Worm (Caenorhabditis elegans) whole organism, L2 larva: Measurements from ENCODE around the gene sex-1.

ENCODE experiments used
- C34F6.9 ChIP-seq: fragments of 150-350 bp; optimal IDR thresholded peaks from 2 replicates; lab custom pipeline; 2014; ENCODE audit warnings: missing biosample characterization, missing genetic modification characterization
- F13H6.1 ChIP-seq: sonication (generic microtip); optimal IDR thresholded peaks from 2 replicates; lab custom pipeline; 2016; ENCODE audit warnings: missing genetic modification characterization, missing compliant biosample characterization
- ZK546.5 ChIP-seq: sonication (generic microtip); optimal IDR thresholded peaks from 2 replicates; lab custom pipeline; 2017; ENCODE audit warnings: missing biosample characterization, missing genetic modification characterization
- alr-1 ChIP-seq: fragments of 150-350 bp; optimal IDR thresholded peaks from 2 replicates; lab custom pipeline; 2014; ENCODE audit warnings: missing biosample characterization, missing genetic modification characterization
- aly-2 ChIP-seq: fragments of 150-350 bp; optimal IDR thresholded peaks from 2 replicates; lab custom pipeline; 2014; ENCODE audit warnings: missing biosample characterization, missing genetic modification characterization
- ama-1 ChIP-seq: fragments of 150-350 bp; optimal IDR thresholded peaks from 2 replicates; lab custom pipeline; 2018; ENCODE audit warnings: inconsistent platforms
- ceh-16 ChIP-seq: fragments of 150-350 bp; optimal IDR thresholded peaks from 2 replicates; lab custom pipeline; 2014; ENCODE audit warnings: missing biosample characterization, missing genetic modification characterization
- crh-2 ChIP-seq: sonication (generic microtip); optimal IDR thresholded peaks from 2 replicates; lab custom pipeline; 2017; ENCODE audit warnings: missing biosample characterization, missing genetic modification characterization
- dmd-4 ChIP-seq: sonication (generic microtip); optimal IDR thresholded peaks from 2 replicates; lab custom pipeline; 2017; ENCODE audit warnings: missing biosample characterization, missing genetic modification characterization
- egl-27 ChIP-seq: sonication (generic microtip); optimal IDR thresholded peaks from 3 replicates; lab custom pipeline; 2017; ENCODE audit warnings: missing biosample characterization, missing genetic modification reagents, missing genetic modification characterization
- elt-3 ChIP-seq: sonication (generic microtip); optimal IDR thresholded peaks from 2 replicates; lab custom pipeline; 2017; ENCODE audit warnings: missing biosample characterization, missing genetic modification characterization
- fos-1 ChIP-seq: fragments of 150-350 bp; optimal IDR thresholded peaks from 2 replicates; lab custom pipeline; 2014; ENCODE audit warnings: missing biosample characterization, missing genetic modification characterization
- gmeb-1 ChIP-seq: fragments of 150-350 bp; optimal IDR thresholded peaks from 2 replicates; lab custom pipeline; 2014; ENCODE audit warnings: missing biosample characterization, missing genetic modification characterization
- lin-39 ChIP-seq: fragments of 150-350 bp; optimal IDR thresholded peaks from 2 replicates; lab custom pipeline; 2014; ENCODE audit warnings: missing biosample characterization, missing genetic modification reagents, missing genetic modification characterization
- lsy-2 ChIP-seq, 2 experiments: fragments of 150-350 bp in 1 of 2; sonication (generic microtip) in 1 of 2; optimal IDR thresholded peaks; 2 replicates each; lab custom pipeline; 2014 to 2017; ENCODE audit warnings: missing biosample characterization in 2 of 2, missing genetic modification characterization in 2 of 2
- mbf-1 ChIP-seq: sonication (generic microtip); optimal IDR thresholded peaks from 2 replicates; lab custom pipeline; 2017; ENCODE audit warnings: missing biosample characterization, missing genetic modification characterization
- nhr-10 ChIP-seq: sonication (generic microtip); optimal IDR thresholded peaks from 2 replicates; lab custom pipeline; 2017; ENCODE audit warnings: missing biosample characterization, missing genetic modification characterization
- nhr-11 ChIP-seq: fragments of 150-350 bp; optimal IDR thresholded peaks from 2 replicates; lab custom pipeline; 2014; ENCODE audit warnings: missing biosample characterization, missing genetic modification characterization
- nhr-12 ChIP-seq: fragments of 150-350 bp; optimal IDR thresholded peaks from 2 replicates; lab custom pipeline; 2014; ENCODE audit warnings: missing biosample characterization, missing genetic modification characterization
- nhr-129 ChIP-seq: fragments of 150-350 bp; optimal IDR thresholded peaks from 2 replicates; lab custom pipeline; 2014; ENCODE audit warnings: missing biosample characterization, missing genetic modification characterization
- nhr-21 ChIP-seq: fragments of 150-350 bp; optimal IDR thresholded peaks from 2 replicates; lab custom pipeline; 2014; ENCODE audit warnings: missing biosample characterization, missing genetic modification characterization
- nhr-23 ChIP-seq: fragments of 150-350 bp; optimal IDR thresholded peaks from 2 replicates; lab custom pipeline; 2014; ENCODE audit warnings: missing biosample characterization, missing genetic modification reagents, missing genetic modification characterization
- nhr-237 ChIP-seq: fragments of 150-350 bp; optimal IDR thresholded peaks from 2 replicates; lab custom pipeline; 2014; ENCODE audit warnings: missing biosample characterization, missing genetic modification characterization
- nhr-25 ChIP-seq: fragments of 150-350 bp; sonication (generic microtip); optimal IDR thresholded peaks from 3 replicates; lab custom pipeline; 2014; ENCODE audit warnings: missing biosample characterization, missing genetic modification characterization
- nhr-6 ChIP-seq: fragments of 150-350 bp; optimal IDR thresholded peaks from 2 replicates; lab custom pipeline; 2014; ENCODE audit warnings: missing biosample characterization, missing genetic modification characterization
- nhr-77 ChIP-seq: fragments of 150-350 bp; optimal IDR thresholded peaks from 2 replicates; lab custom pipeline; 2014; ENCODE audit warnings: missing biosample characterization, missing genetic modification characterization
- peb-1 ChIP-seq: fragments of 150-350 bp; optimal IDR thresholded peaks from 2 replicates; lab custom pipeline; 2014; ENCODE audit warnings: missing biosample characterization, missing genetic modification characterization
- sem-4 ChIP-seq: fragments of 150-350 bp; optimal IDR thresholded peaks from 2 replicates; lab custom pipeline; 2014; ENCODE audit warnings: missing biosample characterization, missing genetic modification reagents, missing genetic modification characterization
- sma-3 ChIP-seq: sonication (generic microtip); optimal IDR thresholded peaks from 2 replicates; lab custom pipeline; 2016; ENCODE audit warnings: missing genetic modification reagents, missing genetic modification characterization, missing compliant biosample characterization
- sma-9 ChIP-seq, 2 experiments: fragments of 150-350 bp in 1 of 2; sonication (generic microtip) in 1 of 2; optimal IDR thresholded peaks; 2 replicates each; lab custom pipeline; 2014 to 2016; ENCODE audit warnings: missing genetic modification characterization in 2 of 2, mild to moderate bottlenecking in 1 of 2, missing biosample characterization in 1 of 2, missing compliant biosample characterization in 1 of 2, missing genetic modification reagents in 1 of 2, moderate library complexity in 1 of 2
- snpc-4 ChIP-seq: fragments of 150-350 bp; optimal IDR thresholded peaks from 2 replicates; lab custom pipeline; 2014; ENCODE audit warnings: missing biosample characterization, missing genetic modification characterization
- unc-55 ChIP-seq: fragments of 150-350 bp; sonication (generic microtip); optimal IDR thresholded peaks from 3 replicates; lab custom pipeline; 2014; ENCODE audit warnings: missing biosample characterization, missing genetic modification reagents, missing genetic modification characterization
- unc-62 ChIP-seq: fragments of 150-350 bp; optimal IDR thresholded peaks from 2 replicates; lab custom pipeline; 2014; ENCODE audit warnings: missing biosample characterization, missing genetic modification reagents, missing genetic modification characterization
- ztf-1 ChIP-seq: fragments of 200-800 bp; sonication (Bioruptor generic); conservative IDR thresholded peaks from 2 replicates; pipeline ENCODE4 v1.3.6; 2022; ENCODE audit warnings: missing genetic modification characterization, missing compliant biosample characterization
- ztf-11 ChIP-seq: sonication (generic microtip); optimal IDR thresholded peaks from 2 replicates; lab custom pipeline; 2017; ENCODE audit warnings: missing biosample characterization, missing genetic modification characterization
- ztf-4 ChIP-seq: fragments of 150-350 bp; optimal IDR thresholded peaks from 2 replicates; lab custom pipeline; 2014; ENCODE audit warnings: missing biosample characterization, missing genetic modification characterization

The sex-1 gene

DNA sequence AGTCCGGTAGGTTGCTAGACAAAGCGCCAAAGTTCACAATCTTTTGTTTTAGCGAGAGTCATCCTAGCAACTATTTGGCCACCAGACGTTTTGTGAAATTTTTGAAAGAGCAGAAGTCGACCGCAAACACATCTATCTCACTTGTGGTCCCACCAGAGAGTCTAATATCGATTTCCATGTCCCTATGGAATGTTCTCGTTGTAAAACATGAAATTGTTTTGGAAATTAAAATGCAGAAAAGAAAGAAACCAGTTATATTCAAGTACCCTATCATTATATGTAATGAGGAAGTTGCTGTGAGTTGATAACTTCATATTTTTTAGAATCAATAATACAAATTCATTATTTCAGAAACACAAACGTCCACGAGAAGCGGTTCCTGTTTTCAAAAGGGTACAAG, 20.5 kb downstream of the sex-1 start:
- no peak for TF ChIP-seq F13H6.1 (tag; lab: Kevin White, UChicago)

- TF ChIP-seq ztf-1 (no peak), nhr-6 (no peak), F13H6.1 (tag; lab: Kevin White, UChicago) (no peak), peb-1 (tag; lab: Kevin White, UChicago) (no peak), elt-3 (tag; lab: Kevin White, UChicago) (no peak), snpc-4 (no peak)
- TF ChIP-seq, all 48 proteins: peak for 0
Measured at ce11 chrX:10183695-10184094, 21.5 kb downstream of the sex-1 start, which contains the start of gene arrd-28. TSS of gene arrd-28 (plus strand) at chrX:10183995.

ce11 chrX:10182613-10183012, 22.6 kb downstream of the sex-1 start:
- TF ChIP-seq nhr-11 (tag; lab: Kevin White, UChicago) (no peak), nhr-12 (no peak), ama-1 (lab: Kevin White, UChicago) (no peak), nhr-25 (no peak), sem-4 (no peak), nhr-10 (tag; lab: Kevin White, UChicago) (no peak), nhr-77 (no peak), F13H6.1 (tag; lab: Kevin White, UChicago) (no peak), ZK546.5 (tag; lab: Kevin White, UChicago) (no peak), elt-3 (tag; lab: Kevin White, UChicago) (no peak), gmeb-1 (tag; lab: Kevin White, UChicago) (no peak)
- TF ChIP-seq, all 48 proteins: peak for 0

DNA sequence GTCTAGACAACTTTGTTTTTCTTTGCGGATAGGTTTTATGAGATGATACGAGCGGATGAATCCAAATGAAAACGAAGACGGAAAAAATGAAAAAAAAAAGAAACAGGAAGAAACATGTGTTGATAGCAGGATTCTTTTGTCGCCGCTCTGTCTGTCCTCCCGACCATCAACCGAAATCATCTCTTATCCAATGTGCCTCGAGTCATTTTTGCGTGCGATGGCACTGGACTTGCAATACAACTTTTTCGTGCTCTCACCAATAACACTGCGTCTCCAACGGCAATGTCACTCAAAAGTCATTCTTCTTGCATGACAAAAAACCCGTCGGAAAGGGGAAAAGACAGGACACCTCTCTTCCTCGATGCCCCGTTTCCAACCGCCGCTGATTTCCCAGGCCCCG, 28.9 kb downstream of the sex-1 start, which contains the start of gene ncs-4:
Gene ncs-4 (plus strand): TSS at position 227 of the 400 bp plus-strand sequence.
- TF ChIP-seq nhr-129 (tag; lab: Kevin White, UChicago) (peak; percentile 61), sma-9 (GFP tag; optimal IDR thresholded peaks at IDR 0.05; lab: Kevin White, UChicago) (peak; percentile 53), sma-9 (tag; optimal IDR thresholded peaks at IDR 0.05; lab: Kevin White, UChicago) (no peak), F13H6.1 (tag; lab: Kevin White, UChicago) (peak; percentile 48), ceh-16 (tag; lab: Kevin White, UChicago) (no peak)

- no peak for TF ChIP-seq alr-1 (tag; lab: Kevin White, UChicago)
- no peak for TF ChIP-seq sma-3 (GFP tag; lab: Kevin White, UChicago)
- TF ChIP-seq ztf-4 = no peak
- no peak for TF ChIP-seq nhr-11 (tag; lab: Kevin White, UChicago)
- no peak for TF ChIP-seq nhr-12
- TF ChIP-seq gmeb-1 (tag; lab: Kevin White, UChicago) = no peak
- TF ChIP-seq, all 48 proteins: peak for 0
Measured at ce11 chrX:10174683-10175082, 30.5 kb downstream of the sex-1 start, which contains the start of gene C07A4.3. TSS of gene C07A4.3 (plus strand) at chrX:10174983.

DNA sequence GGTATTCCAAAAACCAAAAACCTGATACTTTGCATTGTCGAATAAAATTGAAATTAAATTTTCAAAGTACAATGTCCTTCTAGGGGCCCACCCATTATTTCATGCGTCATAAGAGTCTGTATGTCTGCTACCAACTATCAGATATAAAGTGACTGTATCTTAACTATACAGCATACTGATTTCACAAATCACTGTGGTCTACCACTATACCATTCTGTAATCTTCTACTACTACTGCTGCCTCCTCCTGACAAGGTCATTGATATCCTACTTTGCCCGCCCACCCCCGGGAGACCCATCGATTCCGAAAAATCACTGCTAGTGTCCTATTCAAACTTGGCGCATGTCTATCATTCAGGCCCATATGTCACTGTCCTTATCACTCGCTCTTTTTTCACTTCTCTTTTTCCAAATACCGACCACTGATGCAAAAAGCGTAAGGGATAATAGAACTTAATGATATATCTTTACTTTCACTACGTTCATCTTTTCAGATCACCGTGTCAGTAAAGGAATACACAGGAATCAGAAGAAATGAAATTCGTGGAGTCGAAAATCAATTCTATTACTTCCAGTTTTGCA, 33.1 kb downstream of the sex-1 start, which contains the start of gene C07A4.2:
Gene C07A4.2 (plus strand): TSS at position 195 of the 581 bp plus-strand sequence.
- TF ChIP-seq C34F6.9 (tag; lab: Kevin White, UChicago) = no peak
- TF ChIP-seq crh-2 (tag; lab: Kevin White, UChicago) = no peak
- no peak for TF ChIP-seq fos-1
- TF ChIP-seq aly-2 (tag; lab: Kevin White, UChicago) = no peak
- TF ChIP-seq nhr-129 (tag; lab: Kevin White, UChicago) = no peak
- no peak for TF ChIP-seq lsy-2 (tag; optimal IDR thresholded peaks at IDR 0.05; lab: Kevin White, UChicago)
- no peak for TF ChIP-seq egl-27 (tag; lab: Kevin White, UChicago)
- TF ChIP-seq ztf-11 = no peak
- no peak for TF ChIP-seq dmd-4
- TF ChIP-seq, all 48 proteins: peak for 0

DNA sequence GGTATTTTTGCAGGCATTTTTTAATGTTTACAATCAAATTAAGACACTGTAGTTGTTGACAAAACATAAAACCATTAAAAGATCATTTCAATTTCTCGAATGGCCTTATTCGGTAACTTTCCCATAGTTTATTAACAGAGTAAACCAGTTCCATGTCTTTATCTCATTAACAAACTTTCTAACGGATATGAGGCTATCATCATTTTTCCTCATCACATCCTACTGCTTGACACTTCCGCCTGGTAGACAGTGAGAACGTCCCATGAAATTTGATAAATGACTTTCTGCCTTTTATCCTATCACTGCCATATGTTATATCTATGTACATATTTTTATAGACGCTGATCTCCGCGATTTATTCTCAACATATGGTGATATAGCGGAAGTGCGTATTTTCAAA, 34.6 kb downstream of the sex-1 start:
- no peak for TF ChIP-seq unc-62 (GFP tag; lab: Kevin White, UChicago)
- no peak for TF ChIP-seq nhr-12
- TF ChIP-seq sem-4 = no peak
- no peak for TF ChIP-seq mbf-1 (tag; lab: Kevin White, UChicago)
- TF ChIP-seq nhr-25 = no peak
- TF ChIP-seq ama-1 (lab: Kevin White, UChicago) = no peak
- TF ChIP-seq fos-1 = no peak
- TF ChIP-seq nhr-129 (tag; lab: Kevin White, UChicago) = no peak
- no peak for TF ChIP-seq nhr-237 (tag; lab: Kevin White, UChicago)
- no peak for TF ChIP-seq lin-39 (tag; lab: Kevin White, UChicago)
- no peak for TF ChIP-seq nhr-23 (tag; lab: Kevin White, UChicago)
- TF ChIP-seq unc-55 (GFP tag; lab: Kevin White, UChicago) = no peak
- TF ChIP-seq C34F6.9 (tag; lab: Kevin White, UChicago) = no peak
- TF ChIP-seq nhr-11 (tag; lab: Kevin White, UChicago) = no peak
- TF ChIP-seq nhr-21 (tag; lab: Kevin White, UChicago) = no peak
- no peak for TF ChIP-seq alr-1 (tag; lab: Kevin White, UChicago)
